Worm (Caenorhabditis elegans) whole organism, L2 larva: ENCODE results near the gene pie-1.

Experiments
- blmp-1 ChIP-seq: sonication (generic microtip); optimal IDR thresholded peaks from 2 replicates; lab custom pipeline; 2017; ENCODE audit warnings: missing genetic modification characterization, mild to moderate bottlenecking, missing compliant biosample characterization, antibody characterized with exemption, moderate library complexity; ENCODE audit not compliant: insufficient read depth
- nhr-10 ChIP-seq: sonication (generic microtip); optimal IDR thresholded peaks from 2 replicates; lab custom pipeline; 2017; ENCODE audit warnings: missing biosample characterization, missing genetic modification characterization
- nhr-12 ChIP-seq: fragments of 150-350 bp; optimal IDR thresholded peaks from 2 replicates; lab custom pipeline; 2014; ENCODE audit warnings: missing biosample characterization, missing genetic modification characterization

DNA sequence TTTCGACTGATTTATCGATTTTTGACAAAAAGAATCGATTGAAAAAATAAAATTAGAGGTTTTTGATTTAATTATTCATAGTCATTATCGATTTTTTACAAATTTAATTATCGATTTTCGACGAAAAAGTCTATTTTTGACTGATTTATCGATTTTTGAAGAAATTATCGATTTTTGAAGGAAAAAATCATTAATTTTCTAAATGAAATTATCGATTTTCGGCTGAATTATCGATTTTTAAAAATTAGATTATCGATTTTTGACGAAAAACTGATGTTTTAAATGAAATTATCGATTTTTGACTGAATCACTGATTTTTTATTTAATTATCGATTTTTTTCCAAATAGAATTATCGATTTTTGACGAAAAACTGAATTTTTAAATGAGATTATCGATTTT is 15.6 kb upstream of the pie-1 start:
- TF ChIP-seq nhr-12 (tag; lab: Kevin White, UChicago) (no peak), nhr-10 (tag; lab: Kevin White, UChicago) (no peak), blmp-1 (tag; lab: Kevin White, UChicago) (no peak)
